Fruit fly (Drosophila melanogaster): Measurements from ENCODE around the gene Targ1.
A peak's percentile ranks its signal among the peaks of the same experiment; 100 is the strongest.

Gene Targ1

dm6 chr3L:21176935-21177581, 25.6 kb downstream of the Targ1 start (continued):
- peak; percentile 86 for TF ChIP-seq Eip78C (GFP tag)
- TF ChIP-seq dac (GFP tag; optimal IDR thresholded peaks at IDR 0.05), result no peak
- no peak for TF ChIP-seq dsx (GFP tag; optimal IDR thresholded peaks at IDR 0.05; ENCODE audit: poor library complexity, severe bottlenecking)
- TF ChIP-seq CG8119 (GFP tag; IDR thresholded peaks at IDR 0.05), result peak; percentile 63
- TF ChIP-seq eg (GFP tag; IDR thresholded peaks at IDR 0.05), result peak; percentile 85
- peak; percentile 64 for TF ChIP-seq CG3919 (GFP tag; optimal IDR thresholded peaks at IDR 0.05)
- peak; percentile 12 for TF ChIP-seq Lpt (GFP tag; optimal IDR thresholded peaks at IDR 0.05)
- peak; percentile 51 for TF ChIP-seq achi (GFP tag; optimal IDR thresholded peaks at IDR 0.05)
- peak; percentile 52; the same call in 1 of the 2 replicates for TF ChIP-seq CG11294 (GFP tag; IDR thresholded peaks at IDR 0.05)

DNA sequence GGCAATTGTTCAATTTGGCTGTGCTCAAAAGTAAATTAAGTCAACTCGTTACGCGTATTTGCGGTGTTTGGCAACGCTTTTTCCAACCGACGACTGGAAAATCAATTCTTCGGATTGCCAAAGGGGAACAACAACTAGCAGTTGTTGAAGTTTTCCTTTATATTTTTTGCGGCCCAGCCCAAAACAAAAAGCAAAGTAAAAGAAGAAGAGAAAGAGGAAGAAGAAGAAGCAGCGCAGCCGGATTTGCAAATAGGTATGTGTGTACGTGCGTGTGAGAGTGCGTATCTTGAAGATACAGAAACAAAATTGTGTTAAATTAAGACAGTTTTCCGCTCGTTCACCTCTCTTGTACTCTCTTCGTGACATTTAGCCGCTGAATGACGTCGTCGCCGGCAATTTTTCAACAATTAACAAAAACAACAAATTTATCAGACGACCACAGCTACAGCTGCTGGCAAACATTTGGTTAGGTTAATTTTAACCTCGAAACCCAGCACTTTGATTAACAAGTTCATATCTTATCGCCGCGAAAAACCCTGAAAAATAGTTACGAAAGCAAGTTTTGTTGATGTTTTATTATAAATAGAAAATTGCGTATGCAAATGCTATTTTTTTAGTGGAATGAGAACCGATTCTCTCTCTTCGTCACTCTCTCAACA, 26.3 kb downstream of the Targ1 start:
- no peak for TF ChIP-seq CG11902 (GFP tag; optimal IDR thresholded peaks at IDR 0.05)
- TF ChIP-seq CG34406 (GFP tag; optimal IDR thresholded peaks at IDR 0.05), result no peak
- TF ChIP-seq CG8632 (GFP tag; optimal IDR thresholded peaks at IDR 0.05), result no peak
- TF ChIP-seq CG6808 (GFP tag; optimal IDR thresholded peaks at IDR 0.05), result peak; percentile 1
- no peak for TF ChIP-seq vri (GFP tag; optimal IDR thresholded peaks at IDR 0.05)
- TF ChIP-seq ss (GFP tag; optimal IDR thresholded peaks at IDR 0.05), result peak in 1 of 2 experiments; percentile 1

dm6 chr3L:21175531-21176271, 27.0 kb downstream of the Targ1 start:
- TF ChIP-seq CG6276 (GFP tag; optimal IDR thresholded peaks at IDR 0.05) (peak; percentile 4), Eip78C (GFP tag) (peak; percentile 48), salr (GFP tag; optimal IDR thresholded peaks at IDR 0.05) (no peak), svp (GFP tag) (peak; percentile 100), Sox102F (GFP tag; optimal IDR thresholded peaks at IDR 0.05) (no peak), CG31627 (GFP tag; optimal IDR thresholded peaks at IDR 0.05) (peak; percentile 3), eg (GFP tag; IDR thresholded peaks at IDR 0.05) (0 out of 3 replicates have a peak, but pooled peaks have one; percentile 29), Hr39 (GFP tag; optimal IDR thresholded peaks at IDR 0.05) (peak; percentile 6), CG1621 (tag; optimal IDR thresholded peaks at IDR 0.05) (peak; percentile 5), ss (GFP tag; optimal IDR thresholded peaks at IDR 0.05) (peak in 1 of 2 experiments; percentile 30), Ets21C (GFP tag; optimal IDR thresholded peaks at IDR 0.05) (no peak), Ets96B (tag; optimal IDR thresholded peaks at IDR 0.05) (no peak), CG16779 (tag; optimal IDR thresholded peaks at IDR 0.05) (no peak), CG10669 (GFP tag; optimal IDR thresholded peaks at IDR 0.05) (no peak), lz (GFP tag; optimal IDR thresholded peaks at IDR 0.05) (no peak), fkh (GFP tag; optimal IDR thresholded peaks at IDR 0.05) (peak; percentile 48), CG6854 (GFP tag; optimal IDR thresholded peaks at IDR 0.05) (peak; percentile 30), CG15336 (GFP tag; IDR thresholded peaks at IDR 0.05) (peak; percentile 45), cyc (GFP tag; optimal IDR thresholded peaks at IDR 0.05) (no peak), Sox14 (GFP tag; optimal IDR thresholded peaks at IDR 0.05) (peak; percentile 38), CG6808 (GFP tag; optimal IDR thresholded peaks at IDR 0.05) (peak; percentile 23)

DNA sequence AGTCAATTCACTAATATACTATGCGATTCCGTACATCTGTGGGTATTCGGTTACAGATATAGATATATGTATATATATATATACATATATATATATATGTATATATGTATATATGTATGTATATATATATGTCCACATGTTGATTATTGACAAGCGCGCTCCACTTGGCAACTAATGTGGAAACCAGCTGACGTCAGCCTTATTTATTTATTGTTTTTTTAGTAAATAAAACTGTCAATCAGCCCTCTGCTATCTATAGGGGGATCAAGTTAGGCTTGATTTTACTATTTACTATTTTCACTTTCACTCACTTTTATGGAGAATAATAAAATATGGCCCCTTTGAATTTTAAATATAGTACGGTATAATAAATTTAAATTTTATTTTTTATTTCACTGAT, 27.7 kb downstream of the Targ1 start:
- TF ChIP-seq Smox (GFP tag; optimal IDR thresholded peaks at IDR 0.05) (no peak), achi (GFP tag; optimal IDR thresholded peaks at IDR 0.05) (no peak), Eip78C (GFP tag) (peak; percentile 15), CG6854 (GFP tag; optimal IDR thresholded peaks at IDR 0.05) (no peak)

All from whole organism, prepupa.